Fruit fly (Drosophila melanogaster) whole organism, embryonic: ENCODE data around the gene Muc91C.

Experiments
- B-H2 ChIP-seq: fragments of 200-800 bp; sonication (Bioruptor generic); optimal IDR thresholded peaks from 2 replicates; lab custom pipeline; 2018; ENCODE audit warnings: missing biosample characterization, mild to moderate bottlenecking, missing genetic modification characterization
- BEAF-32 ChIP-seq: fragments of 200-800 bp; sonication (Bioruptor generic); optimal IDR thresholded peaks from 3 replicates; lab custom pipeline; 2017; ENCODE audit warnings: missing biosample characterization, missing genetic modification characterization, mild to moderate bottlenecking, moderate library complexity, missing genetic modification reagents
- CG1024 ChIP-seq: fragments of 200-800 bp; sonication (Bioruptor generic); IDR thresholded peaks from 2 replicates; pipeline ENCODE4 v1.3.6; 2022; ENCODE audit warnings: missing biosample characterization, missing genetic modification characterization
- CG10959 ChIP-seq: fragments of 200-800 bp; sonication (Bioruptor generic); IDR thresholded peaks from 2 replicates; pipeline ENCODE4 v1.3.6; 2022; ENCODE audit warnings: missing biosample characterization, missing genetic modification characterization
- CG11695 ChIP-seq: fragments of 200-800 bp; sonication (Bioruptor generic); IDR thresholded peaks from 3 replicates; pipeline ENCODE4 v1.3.6; 2022; ENCODE audit warnings: missing biosample characterization, missing genetic modification characterization
- CG12104 ChIP-seq: fragments of 200-800 bp; sonication (Bioruptor generic); optimal IDR thresholded peaks from 3 replicates; lab custom pipeline; 2016; ENCODE audit warnings: missing biosample characterization, missing genetic modification characterization
- CG12155 ChIP-seq: fragments of 200-800 bp; sonication (Bioruptor generic); optimal IDR thresholded peaks from 3 replicates; lab custom pipeline; 2016; ENCODE audit warnings: missing biosample characterization, missing genetic modification characterization
- CG12391 ChIP-seq: fragments of 200-800 bp; sonication (Bioruptor generic); optimal IDR thresholded peaks from 3 replicates; lab custom pipeline; 2018; ENCODE audit warnings: missing biosample characterization, mild to moderate bottlenecking, missing genetic modification characterization, moderate library complexity
- CG13424 ChIP-seq: fragments of 200-800 bp; sonication (Bioruptor generic); optimal IDR thresholded peaks from 2 replicates; lab custom pipeline; 2019; ENCODE audit warnings: missing biosample characterization, mild to moderate bottlenecking, missing genetic modification characterization, moderate library complexity
- CG15269 ChIP-seq: fragments of 200-800 bp; sonication (Bioruptor generic); optimal IDR thresholded peaks from 2 replicates; lab custom pipeline; 2018; ENCODE audit warnings: missing biosample characterization, mild to moderate bottlenecking, missing genetic modification characterization, moderate library complexity
- CG1529 ChIP-seq: fragments of 200-800 bp; sonication (Bioruptor generic); optimal IDR thresholded peaks from 3 replicates; lab custom pipeline; 2018; ENCODE audit warnings: missing biosample characterization, missing genetic modification characterization
- CG16815 ChIP-seq: fragments of 200-800 bp; sonication (Bioruptor generic); optimal IDR thresholded peaks from 3 replicates; lab custom pipeline; 2017; ENCODE audit warnings: missing biosample characterization, mild to moderate bottlenecking, missing genetic modification characterization
- CG17328 ChIP-seq: fragments of 200-800 bp; sonication (Bioruptor generic); IDR thresholded peaks from 2 replicates; pipeline ENCODE4 v1.3.6; 2022; ENCODE audit warnings: missing biosample characterization, missing genetic modification characterization
- CG2120 ChIP-seq: fragments of 200-800 bp; sonication (Bioruptor generic); optimal IDR thresholded peaks from 3 replicates; lab custom pipeline; 2016; ENCODE audit warnings: missing biosample characterization, missing genetic modification characterization
- CG30403 ChIP-seq: fragments of 200-800 bp; sonication (Bioruptor generic); optimal IDR thresholded peaks from 3 replicates; lab custom pipeline; 2016; ENCODE audit warnings: missing biosample characterization, missing genetic modification characterization
- CG31441 ChIP-seq: fragments of 200-800 bp; sonication (Bioruptor generic); IDR thresholded peaks from 2 replicates; pipeline ENCODE4 v1.3.6; 2022; ENCODE audit warnings: missing biosample characterization, missing genetic modification characterization
- CG6175 ChIP-seq: fragments of 200-800 bp; sonication (Bioruptor generic); IDR thresholded peaks from 3 replicates; pipeline ENCODE4 v1.3.6; 2022; ENCODE audit warnings: missing biosample characterization, missing genetic modification characterization
- CG7556 ChIP-seq: fragments of 200-800 bp; sonication (Bioruptor generic); optimal IDR thresholded peaks from 2 replicates; lab custom pipeline; 2017; ENCODE audit warnings: missing biosample characterization, mild to moderate bottlenecking, missing genetic modification characterization
- CG7839 ChIP-seq: fragments of 200-800 bp; sonication (Bioruptor generic); optimal IDR thresholded peaks from 3 replicates; lab custom pipeline; 2018; ENCODE audit warnings: missing biosample characterization, mild to moderate bottlenecking, missing genetic modification characterization, moderate library complexity
- CG8290 ChIP-seq, 3 experiments: fragments of 200-800 bp; sonication (Bioruptor generic); optimal IDR thresholded peaks; 2 replicates each; lab custom pipeline; 2016 to 2019; ENCODE audit warnings: missing biosample characterization in 3 of 3, missing genetic modification characterization in 3 of 3, mild to moderate bottlenecking in 2 of 3, moderate library complexity in 1 of 3
- CG8924 ChIP-seq: fragments of 200-800 bp; optimal IDR thresholded peaks from 3 replicates; lab custom pipeline; 2019; ENCODE audit warnings: missing biosample characterization, mild to moderate bottlenecking, missing genetic modification characterization, moderate library complexity
- E2f2 ChIP-seq: fragments of 200-800 bp; sonication (Bioruptor generic); IDR thresholded peaks from 2 replicates; pipeline ENCODE4 v1.3.6; 2022; ENCODE audit warnings: missing biosample characterization, missing genetic modification characterization
- Ets97D ChIP-seq: fragments of 200-800 bp; sonication (Bioruptor generic); optimal IDR thresholded peaks from 3 replicates; lab custom pipeline; 2016; ENCODE audit warnings: missing biosample characterization, missing genetic modification characterization
- HLH54F ChIP-seq: fragments of 200-800 bp; sonication (Bioruptor generic); optimal IDR thresholded peaks from 3 replicates; lab custom pipeline; 2016; ENCODE audit warnings: missing biosample characterization, missing genetic modification characterization
- HmgD ChIP-seq: fragments of 200-800 bp; sonication (Bioruptor generic); optimal IDR thresholded peaks from 3 replicates; lab custom pipeline; 2016; ENCODE audit warnings: missing biosample characterization, missing genetic modification characterization
- Mes4 ChIP-seq: fragments of 200-800 bp; sonication (Bioruptor generic); optimal IDR thresholded peaks from 2 replicates; lab custom pipeline; 2016; ENCODE audit warnings: missing biosample characterization, missing genetic modification characterization
- Neu2 ChIP-seq: fragments of 200-800 bp; sonication (Bioruptor generic); optimal IDR thresholded peaks from 3 replicates; lab custom pipeline; 2016; ENCODE audit warnings: missing biosample characterization, missing genetic modification characterization, borderline replicate concordance
- Ptx1 ChIP-seq: fragments of 200-800 bp; sonication (Bioruptor generic); IDR thresholded peaks from 2 replicates; pipeline ENCODE4 v1.3.6; 2022; ENCODE audit warnings: missing biosample characterization, missing genetic modification characterization
- Sry-β ChIP-seq: fragments of 200-800 bp; sonication (Bioruptor generic); optimal IDR thresholded peaks from 2 replicates; lab custom pipeline; 2018; ENCODE audit warnings: missing biosample characterization, mild to moderate bottlenecking, missing genetic modification characterization, moderate library complexity
- Stat92E ChIP-seq, 3 experiments: fragments of >200 bp in 2 of 3; fragments of 200-800 bp in 1 of 3; sonication (Bioruptor generic) in 1 of 3; optimal IDR thresholded peaks; 2 replicates each; lab custom pipeline; 2017 to 2019; ENCODE audit warnings: missing biosample characterization in 3 of 3, missing genetic modification characterization in 3 of 3, mild to moderate bottlenecking in 1 of 3, moderate library complexity in 1 of 3
- Trl ChIP-seq, 3 experiments: fragments of >200 bp in 2 of 3; fragments of 200-800 bp in 1 of 3; sonication (Bioruptor generic) in 1 of 3; optimal IDR thresholded peaks; 2 replicates in 1 of 3; 3 replicates in 2 of 3; lab custom pipeline; 2016 to 2017; ENCODE audit warnings: missing biosample characterization in 1 of 3, missing genetic modification characterization in 1 of 3
- cato ChIP-seq: fragments of 200-800 bp; sonication (Bioruptor generic); optimal IDR thresholded peaks from 2 replicates; lab custom pipeline; 2016; ENCODE audit warnings: missing biosample characterization, missing genetic modification characterization, borderline replicate concordance
- crp ChIP-seq, 2 experiments: fragments of 200-800 bp; sonication (Bioruptor generic); optimal IDR thresholded peaks; 2 replicates in 1 of 2; 3 replicates in 1 of 2; lab custom pipeline; 2017; ENCODE audit warnings: missing biosample characterization in 2 of 2, missing genetic modification characterization in 2 of 2, mild to moderate bottlenecking in 1 of 2, moderate library complexity in 1 of 2
- eyg ChIP-seq: fragments of 200-800 bp; sonication (Bioruptor generic); optimal IDR thresholded peaks from 3 replicates; lab custom pipeline; 2016; ENCODE audit warnings: missing biosample characterization, missing genetic modification characterization
- ftz-f1 ChIP-seq: fragments of 200-800 bp; sonication (Bioruptor generic); optimal IDR thresholded peaks from 2 replicates; lab custom pipeline; 2016; ENCODE audit warnings: missing biosample characterization, missing genetic modification characterization
- fu2 ChIP-seq: fragments of 200-800 bp; sonication (Bioruptor generic); optimal IDR thresholded peaks from 2 replicates; lab custom pipeline; 2016; ENCODE audit warnings: missing biosample characterization, missing genetic modification characterization
- hb ChIP-seq: fragments of 200-800 bp; sonication (Bioruptor generic); IDR thresholded peaks from 3 replicates; pipeline ENCODE4 v1.3.6; 2022; ENCODE audit warnings: missing biosample characterization, missing genetic modification characterization; ENCODE audit not compliant: partially characterized antibody
- her ChIP-seq: fragments of 200-800 bp; sonication (Bioruptor generic); optimal IDR thresholded peaks from 2 replicates; lab custom pipeline; 2016; ENCODE audit warnings: missing biosample characterization, missing genetic modification characterization
- hth ChIP-seq: fragments of >200 bp; optimal IDR thresholded peaks from 2 replicates; lab custom pipeline; 2017; ENCODE audit warnings: inconsistent platforms
- phol ChIP-seq: fragments of 200-800 bp; sonication (Bioruptor generic); optimal IDR thresholded peaks from 3 replicates; lab custom pipeline; 2018; ENCODE audit warnings: missing biosample characterization, mild to moderate bottlenecking, missing genetic modification characterization, moderate library complexity
- pros ChIP-seq: fragments of 200-800 bp; sonication (Bioruptor generic); optimal IDR thresholded peaks from 3 replicates; lab custom pipeline; 2019; ENCODE audit warnings: missing biosample characterization, mild to moderate bottlenecking, missing genetic modification characterization, moderate library complexity
- pzg ChIP-seq: fragments of 200-800 bp; sonication (Bioruptor generic); optimal IDR thresholded peaks from 3 replicates; lab custom pipeline; 2018; ENCODE audit warnings: missing biosample characterization, mild to moderate bottlenecking, missing genetic modification characterization, moderate library complexity
- rib ChIP-seq: fragments of 200-800 bp; sonication (Bioruptor generic); IDR thresholded peaks from 2 replicates; pipeline ENCODE4 v1.3.6; 2022; ENCODE audit warnings: missing biosample characterization, missing genetic modification characterization
- scrt ChIP-seq: fragments of 200-800 bp; sonication (Bioruptor generic); optimal IDR thresholded peaks from 2 replicates; lab custom pipeline; 2018; ENCODE audit warnings: missing biosample characterization, mild to moderate bottlenecking, missing genetic modification characterization, moderate library complexity
- sens ChIP-seq: fragments of 200-800 bp; sonication (Bioruptor generic); peaks from one replicate; lab custom pipeline; 2016; ENCODE audit warnings: missing biosample characterization, missing genetic modification characterization
- sqz ChIP-seq: fragments of 200-800 bp; sonication (Bioruptor generic); optimal IDR thresholded peaks from 3 replicates; lab custom pipeline; 2018; ENCODE audit warnings: missing biosample characterization, mild to moderate bottlenecking, missing genetic modification characterization
- tll ChIP-seq, 2 experiments: fragments of 200-800 bp in 1 of 2; fragments of >200 bp in 1 of 2; sonication (Bioruptor generic) in 1 of 2; optimal IDR thresholded peaks; 2 replicates each; lab custom pipeline; 2017 to 2019; ENCODE audit warnings: missing biosample characterization in 2 of 2, missing genetic modification characterization in 2 of 2, mild to moderate bottlenecking in 1 of 2, moderate library complexity in 1 of 2
- ttk ChIP-seq: fragments of 200-800 bp; sonication (Bioruptor generic); IDR thresholded peaks from 2 replicates; pipeline ENCODE4 v2.1.2; 2022; ENCODE audit warnings: missing biosample characterization, missing genetic modification characterization
- unc-4 ChIP-seq: fragments of 200-800 bp; sonication (Bioruptor generic); IDR thresholded peaks from 2 replicates; pipeline ENCODE4 v1.3.6; 2022; ENCODE audit warnings: missing biosample characterization, missing genetic modification characterization; ENCODE audit not compliant: partially characterized antibody
- zfh2 ChIP-seq: fragments of 200-800 bp; sonication (Bioruptor generic); optimal IDR thresholded peaks from 2 replicates; lab custom pipeline; 2016; ENCODE audit warnings: missing biosample characterization, missing genetic modification characterization

The Muc91C gene

dm6 chr3R:18663525-18663924, 29.0 kb downstream of the Muc91C start, which contains the start of the genes Cpsf73 and Gos28 (continued):
- TF ChIP-seq Neu2 (GFP tag; lab: Kevin White, UChicago) (no peak), BEAF-32 (GFP tag; lab: Kevin White, UChicago) (peak; percentile 61), sqz (GFP tag; lab: Kevin White, UChicago) (no peak), ttk (GFP tag; lab: Robert Waterston, UW) (no peak), sens (GFP tag; lab: Kevin White, UChicago) (peak; percentile 82), her (GFP tag; lab: Kevin White, UChicago) (no peak), CG15269 (tag; lab: Kevin White, UChicago) (no peak), CG17328 (GFP tag; lab: Robert Waterston, UW) (0 out of 2 replicates have a peak, but pooled peaks have one; percentile 25), crp (GFP tag; optimal IDR thresholded peaks at IDR 0.05; lab: Kevin White, UChicago) (peak in 1 of 2 experiments; percentile 54), CG1529 (no peak), ftz-f1 (GFP tag; lab: Kevin White, UChicago) (no peak), CG12391 (tag; lab: Kevin White, UChicago) (peak; percentile 49), phol (tag; lab: Kevin White, UChicago) (peak; percentile 53), HLH54F (GFP tag; lab: Kevin White, UChicago) (peak; percentile 53), CG6175 (GFP tag; lab: Robert Waterston, UW) (no peak), CG8290 (GFP tag; optimal IDR thresholded peaks at IDR 0.05; lab: Kevin White, UChicago) (no peak), CG8290 (tag; optimal IDR thresholded peaks at IDR 0.05; lab: Kevin White, UChicago) (no peak), Mes4 (GFP tag; lab: Kevin White, UChicago) (peak; percentile 14), fu2 (GFP tag; lab: Kevin White, UChicago) (no peak), rib (GFP tag; lab: Robert Waterston, UW) (no peak), CG11695 (GFP tag; lab: Robert Waterston, UW) (no peak), CG2120 (GFP tag; lab: Kevin White, UChicago) (peak; percentile 37), CG1024 (no peak), CG8924 (tag; lab: Kevin White, UChicago) (no peak), pros (GFP tag; lab: Kevin White, UChicago) (no peak), Stat92E (GFP tag; optimal IDR thresholded peaks at IDR 0.05; lab: Kevin White, UChicago) (no peak), Trl (optimal IDR thresholded peaks at IDR 0.05; lab: Kevin White, UChicago) (no peak), Trl (GFP tag; optimal IDR thresholded peaks at IDR 0.05; lab: Kevin White, UChicago) (no peak), Ets97D (peak; percentile 36), CG13424 (tag; lab: Kevin White, UChicago) (peak; percentile 5), tll (GFP tag; optimal IDR thresholded peaks at IDR 0.05; lab: Kevin White, UChicago) (peak in 1 of 2 experiments; percentile 74), B-H2 (GFP tag; lab: Kevin White, UChicago) (no peak), CG7839 (tag; lab: Kevin White, UChicago) (no peak), CG30403 (GFP tag; lab: Kevin White, UChicago) (peak; percentile 37), hb (GFP tag; lab: Robert Waterston, UW) (no peak), eyg (GFP tag; lab: Kevin White, UChicago) (no peak), pzg (GFP tag; lab: Kevin White, UChicago) (peak; percentile 65), CG10959 (GFP tag; lab: Robert Waterston, UW) (no peak), CG12155 (GFP tag; lab: Kevin White, UChicago) (no peak), Sry-β (no peak), CG16815 (GFP tag; lab: Kevin White, UChicago) (no peak), Ptx1 (GFP tag; lab: Robert Waterston, UW) (no peak), CG7556 (no peak), hth (lab: Kevin White, UChicago) (no peak), zfh2 (GFP tag; lab: Kevin White, UChicago) (no peak), CG31441 (no peak), HmgD (GFP tag; lab: Kevin White, UChicago) (no peak), E2f2 (GFP tag; lab: Robert Waterston, UW) (peak; percentile 44; the same call in 1 of the 2 replicates), CG12104 (no peak), scrt (GFP tag; lab: Kevin White, UChicago) (peak; percentile 24), unc-4 (GFP tag; lab: Robert Waterston, UW) (0 out of 2 replicates have a peak, but pooled peaks have one; percentile 34), cato (GFP tag; lab: Kevin White, UChicago) (no peak)
